Worm (Caenorhabditis elegans) whole organism, midembryonic: ENCODE results near the gene M88.4.

ENCODE experiments used
- T22C8.4 ChIP-seq: fragments of 200-800 bp; sonication (Bioruptor generic); IDR thresholded peaks from 2 replicates; pipeline ENCODE4 v1.3.6; 2022; ENCODE audit warnings: missing genetic modification characterization, missing compliant biosample characterization
- cog-1 ChIP-seq: sonication (generic microtip); optimal IDR thresholded peaks from 2 replicates; lab custom pipeline; 2016; ENCODE audit warnings: missing genetic modification characterization, missing compliant biosample characterization
- flt-1 ChIP-seq: fragments of 200-800 bp; sonication (Bioruptor generic); IDR thresholded peaks from 2 replicates; pipeline ENCODE4 v1.3.6; 2022; ENCODE audit warnings: missing genetic modification characterization, missing compliant biosample characterization
- klf-2 ChIP-seq: fragments of 200-800 bp; sonication (Bioruptor generic); conservative IDR thresholded peaks from 2 replicates; pipeline ENCODE4 v1.3.6; 2022; ENCODE audit warnings: missing genetic modification reagents, missing genetic modification characterization, missing compliant biosample characterization
- med-1 ChIP-seq: sonication (generic microtip); optimal IDR thresholded peaks from 2 replicates; lab custom pipeline; 2017; ENCODE audit warnings: missing genetic modification characterization, mild to moderate bottlenecking, missing compliant biosample characterization, antibody characterized with exemption, missing genetic modification reagents; ENCODE audit not compliant: insufficient read depth
- ref-1 ChIP-seq: fragments of 200-800 bp; sonication (Bioruptor generic); conservative IDR thresholded peaks from 2 replicates; pipeline ENCODE4 v1.3.6; 2022; ENCODE audit warnings: missing genetic modification reagents, missing genetic modification characterization, missing compliant biosample characterization
- tab-1 ChIP-seq: fragments of 200-800 bp; sonication (Bioruptor generic); IDR thresholded peaks from 2 replicates; pipeline ENCODE4 v1.3.6; 2022; ENCODE audit warnings: missing genetic modification characterization, missing compliant biosample characterization
- ztf-23 ChIP-seq: fragments of 200-800 bp; sonication (Bioruptor generic); IDR thresholded peaks from 2 replicates; pipeline ENCODE4 v1.3.6; 2022; ENCODE audit warnings: missing genetic modification reagents, missing genetic modification characterization, missing compliant biosample characterization
- ztf-29 ChIP-seq: fragments of 200-800 bp; sonication (Bioruptor generic); IDR thresholded peaks from 2 replicates; pipeline ENCODE4 v1.3.6; 2022; ENCODE audit warnings: missing genetic modification reagents, missing genetic modification characterization, missing compliant biosample characterization

M88.4 gene

DNA sequence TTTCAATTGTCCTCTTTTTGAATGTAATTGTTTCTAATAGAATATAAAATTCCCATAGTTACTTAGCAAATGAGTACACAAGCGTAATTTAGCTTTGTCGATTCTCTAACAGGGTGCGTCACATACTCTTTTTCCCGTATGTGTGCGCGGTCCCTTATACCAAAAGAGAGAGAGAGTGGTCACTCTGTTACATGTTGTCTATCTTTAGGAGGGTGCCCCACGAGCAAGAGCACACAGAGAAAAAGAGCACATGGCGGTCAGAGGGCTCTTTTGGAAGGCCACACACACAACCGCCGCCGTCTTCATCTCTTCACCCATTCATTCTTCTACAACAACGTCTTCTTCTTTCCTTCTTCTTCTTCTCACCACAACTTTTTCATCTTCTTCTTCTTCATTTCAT lies 34.9 kb upstream of the M88.4 start:
- 0 out of 2 replicates have a peak, but pooled peaks have one; percentile 33 for TF ChIP-seq tab-1 (GFP tag; lab: Robert Waterston, UW)
- TF ChIP-seq T22C8.4 (GFP tag; lab: Robert Waterston, UW): no peak
- TF ChIP-seq flt-1 (GFP tag; lab: Robert Waterston, UW): no peak
- no peak for TF ChIP-seq ztf-23 (GFP tag; lab: Robert Waterston, UW)
- TF ChIP-seq ref-1 (GFP tag; lab: Robert Waterston, UW): 0 out of 2 replicates have a peak, but pooled peaks have one; percentile 41

DNA sequence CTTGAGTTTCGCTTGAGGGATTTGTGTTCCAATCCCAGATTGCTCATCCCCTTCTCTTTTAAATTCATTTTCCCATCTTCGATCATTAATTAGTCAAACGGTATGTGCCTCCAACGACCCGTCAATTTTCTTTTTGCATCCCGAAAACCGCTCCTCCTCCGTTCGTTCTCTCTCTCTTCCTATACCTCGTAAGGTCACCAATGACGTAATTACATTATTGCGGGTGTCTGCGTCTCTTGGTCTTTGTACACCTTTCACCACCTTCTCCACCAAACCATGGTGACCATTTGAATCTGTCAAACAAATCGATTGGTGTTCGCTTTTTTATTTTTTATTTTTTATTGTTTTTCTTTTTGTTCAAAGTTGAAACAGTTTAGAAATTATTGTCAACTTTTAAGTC lies 33.7 kb upstream of the M88.4 start:
- TF ChIP-seq ztf-23 (GFP tag; lab: Robert Waterston, UW) (no peak), tab-1 (GFP tag; lab: Robert Waterston, UW) (no peak), cog-1 (no peak), klf-2 (GFP tag; lab: Robert Waterston, UW) (no peak), flt-1 (GFP tag; lab: Robert Waterston, UW) (no peak), ref-1 (GFP tag; lab: Robert Waterston, UW) (no peak), T22C8.4 (GFP tag; lab: Robert Waterston, UW) (no peak), ztf-29 (GFP tag; lab: Robert Waterston, UW) (no peak), med-1 (no peak)

DNA sequence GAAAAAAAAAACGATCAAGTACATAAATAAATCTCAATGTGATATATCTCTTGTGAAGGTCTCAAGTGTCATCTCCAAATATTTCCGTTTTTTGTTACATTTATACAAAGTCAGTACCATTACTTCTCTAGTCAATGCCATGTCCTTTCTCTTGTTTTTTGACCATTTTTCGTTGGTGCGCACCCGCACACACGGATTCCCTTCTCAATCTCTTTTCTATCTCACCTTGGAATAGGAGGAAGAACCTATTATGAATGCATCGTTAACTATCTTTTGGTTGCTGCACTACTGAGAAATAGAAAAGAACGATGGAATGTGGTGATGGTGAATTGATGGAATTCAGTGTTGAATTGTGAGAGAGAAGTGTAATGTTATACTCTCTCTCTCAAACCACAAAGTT lies 31.1 kb upstream of the M88.4 start:
- TF ChIP-seq ztf-23 (GFP tag; lab: Robert Waterston, UW): no peak

DNA sequence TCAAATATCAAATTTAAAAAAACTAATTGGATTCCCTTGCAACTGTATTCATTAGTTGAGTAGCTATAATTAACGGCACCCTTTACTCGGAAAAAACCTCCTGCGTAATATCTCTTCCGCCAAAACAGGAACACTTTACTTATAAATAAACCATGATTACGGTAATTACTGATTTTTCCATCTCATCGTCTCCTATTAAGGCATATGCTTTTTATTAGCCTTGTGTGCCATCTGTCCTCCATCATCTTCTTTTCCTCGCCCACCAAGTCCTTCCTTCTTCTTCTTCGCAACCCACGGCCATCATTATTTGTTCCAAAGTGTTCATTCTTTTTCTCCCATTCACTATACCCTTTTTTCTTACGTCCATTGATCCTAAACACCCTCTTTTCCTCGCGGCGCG lies 29.4 kb upstream of the M88.4 start:
- TF ChIP-seq ztf-23 (GFP tag; lab: Robert Waterston, UW) (no peak), ref-1 (GFP tag; lab: Robert Waterston, UW) (no peak), klf-2 (GFP tag; lab: Robert Waterston, UW) (no peak), cog-1 (no peak)

DNA sequence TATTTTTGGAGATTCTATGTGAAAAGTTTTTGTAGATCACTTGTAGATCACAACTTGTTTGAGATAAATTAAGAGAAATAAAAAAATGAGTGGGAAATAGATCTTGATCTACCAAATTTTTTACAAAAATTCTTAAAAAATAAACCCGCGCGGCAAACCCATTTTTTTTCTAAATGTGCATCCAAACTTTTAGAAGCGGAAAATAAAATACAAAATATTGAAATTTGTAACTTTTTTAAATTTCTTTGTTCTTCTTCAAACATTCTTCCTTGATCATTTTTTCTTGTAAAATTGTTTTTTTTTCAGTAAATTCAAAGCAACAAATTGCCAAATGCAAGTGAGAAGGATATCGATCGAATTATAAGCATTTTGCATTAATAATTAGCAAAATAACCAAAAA lies 28.8 kb upstream of the M88.4 start, which contains the start of gene cdh-4:
TSS of gene cdh-4 (plus strand) at position 301 of the 400 bp plus-strand sequence.
- no peak for TF ChIP-seq cog-1
- TF ChIP-seq ref-1 (GFP tag; lab: Robert Waterston, UW): no peak
- TF ChIP-seq tab-1 (GFP tag; lab: Robert Waterston, UW): no peak
- TF ChIP-seq med-1: no peak
- no peak for TF ChIP-seq ztf-29 (GFP tag; lab: Robert Waterston, UW)
- TF ChIP-seq T22C8.4 (GFP tag; lab: Robert Waterston, UW): no peak
- TF ChIP-seq ztf-23 (GFP tag; lab: Robert Waterston, UW): no peak
- no peak for TF ChIP-seq flt-1 (GFP tag; lab: Robert Waterston, UW)

DNA sequence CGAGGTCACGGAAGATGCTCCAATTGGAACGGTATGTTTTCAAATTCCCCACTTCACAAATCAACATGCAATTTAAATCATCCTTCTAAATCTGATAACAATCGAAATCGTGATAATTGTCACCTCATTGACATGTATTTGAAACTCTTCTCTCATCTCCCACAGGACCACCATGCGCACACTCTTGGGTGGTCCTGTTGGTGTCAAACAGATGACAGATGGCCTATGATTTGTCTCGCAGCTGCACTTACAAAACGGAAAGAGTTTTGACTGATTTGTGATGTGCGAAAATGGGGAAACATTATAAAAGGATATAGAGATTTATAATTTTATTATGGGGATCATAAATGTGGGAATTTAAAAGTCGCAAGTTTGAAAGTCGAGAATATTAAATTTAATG lies 25.4 kb upstream of the M88.4 start:
- TF ChIP-seq flt-1 (GFP tag; lab: Robert Waterston, UW) (no peak), T22C8.4 (GFP tag; lab: Robert Waterston, UW) (no peak), cog-1 (no peak), ztf-23 (GFP tag; lab: Robert Waterston, UW) (no peak), ref-1 (GFP tag; lab: Robert Waterston, UW) (no peak), tab-1 (GFP tag; lab: Robert Waterston, UW) (no peak), med-1 (no peak)

DNA sequence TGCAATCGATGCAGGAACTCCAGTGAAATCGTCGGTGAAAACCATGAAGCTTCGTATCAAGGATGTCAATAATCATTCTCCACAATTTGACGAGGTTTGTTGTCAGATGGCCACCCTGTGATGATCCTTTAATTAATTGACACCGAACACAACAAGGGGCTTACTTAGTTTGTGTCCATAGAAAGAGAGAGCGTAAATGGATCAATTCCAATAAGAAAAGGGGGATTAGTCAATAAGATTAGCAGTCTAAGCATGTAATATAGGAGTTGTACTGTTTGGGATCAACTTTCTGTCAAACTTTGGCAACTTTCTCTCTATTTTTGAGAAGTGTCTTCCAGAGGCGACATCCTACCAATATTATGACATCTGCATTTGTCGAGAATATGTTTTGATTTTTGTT lies 24.8 kb upstream of the M88.4 start:
- TF ChIP-seq klf-2 (GFP tag; lab: Robert Waterston, UW) (no peak), T22C8.4 (GFP tag; lab: Robert Waterston, UW) (no peak), ztf-23 (GFP tag; lab: Robert Waterston, UW) (no peak), tab-1 (GFP tag; lab: Robert Waterston, UW) (no peak), flt-1 (GFP tag; lab: Robert Waterston, UW) (no peak), med-1 (no peak), cog-1 (no peak), ztf-29 (GFP tag; lab: Robert Waterston, UW) (no peak), ref-1 (GFP tag; lab: Robert Waterston, UW) (no peak)

DNA sequence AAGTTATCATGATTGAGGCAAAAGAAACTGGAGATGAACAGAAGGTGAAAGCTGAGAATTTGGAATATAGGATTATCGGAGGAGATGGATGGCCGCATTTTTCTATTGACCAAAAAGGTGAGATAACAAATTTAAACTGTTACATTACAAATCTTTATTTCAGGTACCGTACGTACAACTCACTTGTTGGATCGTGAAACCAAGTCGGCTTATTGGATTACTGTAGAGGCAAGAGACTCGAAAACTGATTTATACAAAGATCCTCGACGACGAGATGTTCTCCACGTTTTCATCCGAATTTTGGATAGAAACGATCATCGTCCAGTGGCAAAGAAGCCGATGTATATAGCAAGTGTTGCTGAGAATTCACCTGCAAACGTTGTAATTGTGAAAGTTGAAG lies 22.8 kb upstream of the M88.4 start:
- no peak for TF ChIP-seq flt-1 (GFP tag; lab: Robert Waterston, UW)
- no peak for TF ChIP-seq cog-1
- no peak for TF ChIP-seq T22C8.4 (GFP tag; lab: Robert Waterston, UW)
- no peak for TF ChIP-seq klf-2 (GFP tag; lab: Robert Waterston, UW)
- no peak for TF ChIP-seq tab-1 (GFP tag; lab: Robert Waterston, UW)
- no peak for TF ChIP-seq med-1
- TF ChIP-seq ztf-29 (GFP tag; lab: Robert Waterston, UW): no peak
- TF ChIP-seq ztf-23 (GFP tag; lab: Robert Waterston, UW): no peak

DNA sequence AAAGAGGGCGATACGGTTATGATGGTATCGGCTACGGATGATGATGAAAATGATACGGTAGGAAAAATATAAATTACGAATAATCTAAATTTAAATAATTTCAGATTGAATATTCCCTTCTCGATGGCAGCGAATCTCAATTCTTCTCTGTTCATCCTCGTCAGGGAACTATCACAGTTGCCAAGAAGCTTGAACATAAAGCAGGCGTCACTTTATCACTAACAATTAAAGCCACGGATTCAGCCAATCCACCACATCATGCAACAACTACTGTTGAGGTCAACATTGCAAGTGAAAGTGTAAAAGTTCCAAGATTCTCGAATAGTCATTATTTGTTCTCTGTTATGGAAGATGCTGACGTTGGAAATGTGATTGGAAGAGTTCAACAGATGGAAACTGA lies 17.9 kb upstream of the M88.4 start:
- TF ChIP-seq tab-1 (GFP tag; lab: Robert Waterston, UW) (no peak), T22C8.4 (GFP tag; lab: Robert Waterston, UW) (no peak), klf-2 (GFP tag; lab: Robert Waterston, UW) (no peak), flt-1 (GFP tag; lab: Robert Waterston, UW) (no peak), ref-1 (GFP tag; lab: Robert Waterston, UW) (no peak), med-1 (no peak), ztf-23 (GFP tag; lab: Robert Waterston, UW) (no peak)

DNA sequence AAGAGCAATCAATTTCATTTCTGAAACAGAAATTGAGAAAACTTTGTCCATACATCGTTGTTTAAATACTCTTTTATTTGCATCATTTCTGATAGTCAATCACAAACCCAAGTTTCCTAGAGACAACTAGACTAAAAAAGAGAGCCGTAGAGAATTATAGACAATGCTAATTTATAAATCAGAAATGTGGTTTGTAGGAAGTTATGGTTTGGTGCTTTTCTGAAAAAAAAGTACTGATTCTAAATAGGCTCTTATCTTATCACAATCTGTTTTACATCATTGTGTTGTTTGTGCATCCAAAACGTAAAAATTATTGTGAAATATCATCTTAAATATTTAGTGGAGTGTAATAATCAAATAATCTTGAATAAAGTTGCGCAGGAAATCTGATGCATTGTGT lies 8.2 kb upstream of the M88.4 start, which contains the start of gene ugt-62:
TSS of gene ugt-62 (minus strand) at position 20 of the 400 bp plus-strand sequence.
- TF ChIP-seq tab-1 (GFP tag; lab: Robert Waterston, UW) (no peak), klf-2 (GFP tag; lab: Robert Waterston, UW) (no peak), ztf-23 (GFP tag; lab: Robert Waterston, UW) (no peak), ztf-29 (GFP tag; lab: Robert Waterston, UW) (no peak), ref-1 (GFP tag; lab: Robert Waterston, UW) (no peak)
